Worm (Caenorhabditis elegans) whole organism, L3 larva: Measurements from ENCODE around the gene spon-1.

ENCODE experiments used
- elt-2 ChIP-seq: sonication (generic microtip); optimal IDR thresholded peaks from 2 replicates; lab custom pipeline; 2016; ENCODE audit warnings: missing genetic modification reagents, mild to moderate bottlenecking, missing genetic modification characterization, missing compliant biosample characterization
- eor-1 ChIP-seq, 2 experiments: fragments of 150-350 bp; optimal IDR thresholded peaks; 2 replicates each; lab custom pipeline; 2014 to 2018; ENCODE audit warnings: missing biosample characterization in 2 of 2, missing genetic modification characterization in 2 of 2
- unc-62 ChIP-seq: fragments of 150-350 bp; sonication (generic microtip); optimal IDR thresholded peaks from 4 replicates; lab custom pipeline; 2014; ENCODE audit warnings: missing biosample characterization, missing genetic modification reagents, missing genetic modification characterization
- zag-1 ChIP-seq: fragments of 150-350 bp; optimal IDR thresholded peaks from 2 replicates; lab custom pipeline; 2014; ENCODE audit warnings: missing biosample characterization, missing genetic modification characterization

DNA sequence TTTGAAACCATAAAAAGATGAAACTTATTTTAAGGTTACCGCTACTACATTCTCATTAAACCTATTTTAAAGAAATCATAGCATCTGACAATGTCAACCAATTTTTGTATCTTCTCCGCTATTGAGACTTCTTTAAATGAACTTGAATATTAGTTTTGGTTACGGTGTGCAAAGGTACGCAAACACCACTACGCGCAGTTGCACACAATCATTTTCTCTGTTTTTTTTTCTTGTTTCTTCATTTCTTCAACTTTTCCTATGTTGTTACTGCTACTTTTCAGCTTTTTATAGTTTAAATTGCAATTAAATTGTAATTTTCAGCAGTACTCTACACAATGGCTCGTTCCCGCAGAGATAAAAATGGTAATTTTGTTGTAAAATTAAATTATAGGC is 4.7 kb upstream of the spon-1 start, which contains the start of gene F10E7.5:
- TF ChIP-seq zag-1 (tag; lab: Kevin White, UChicago) (no peak), elt-2 (tag; lab: Kevin White, UChicago) (no peak), unc-62 (GFP tag; lab: Kevin White, UChicago) (no peak), eor-1 (tag; optimal IDR thresholded peaks at IDR 0.05; lab: Kevin White, UChicago) (no peak)
